Worm (Caenorhabditis elegans): ENCODE results near the gene gpd-3.
A peak's percentile ranks its signal among the peaks of the same experiment; 100 is the strongest.

gpd-3 gene

DNA sequence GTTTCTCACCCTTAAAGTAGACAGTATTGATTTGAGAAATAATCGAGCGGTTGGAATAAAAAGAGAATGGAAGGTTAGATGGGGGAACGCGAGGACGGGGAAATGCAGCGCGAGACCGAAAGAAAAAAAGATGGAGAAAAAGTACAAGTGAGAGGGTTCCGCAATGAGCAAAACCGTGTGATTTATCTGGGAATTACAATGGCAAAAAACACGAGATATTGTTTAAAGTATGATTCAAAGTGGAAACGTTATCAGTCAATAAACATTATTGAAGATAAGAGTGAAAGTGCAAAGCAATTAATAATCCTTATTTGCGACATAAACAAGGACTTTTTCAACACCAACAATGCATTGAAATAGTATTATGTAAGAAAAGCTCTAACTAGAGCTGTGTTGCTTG, 11.0 kb downstream of the gpd-3 start, which contains the start of gene ztf-13 (continued):
- no peak for TF ChIP-seq peb-1 (tag; optimal IDR thresholded peaks at IDR 0.05)
- no peak for TF ChIP-seq skn-1 (tag; optimal IDR thresholded peaks at IDR 0.05)
- no peak for TF ChIP-seq R02D3.7 (tag; optimal IDR thresholded peaks at IDR 0.05)
- no peak for TF ChIP-seq unc-55 (GFP tag; optimal IDR thresholded peaks at IDR 0.05)
- no peak for TF ChIP-seq mab-5 (tag; optimal IDR thresholded peaks at IDR 0.05)
- no peak for TF ChIP-seq mdl-1 (tag; optimal IDR thresholded peaks at IDR 0.05)
- TF ChIP-seq elt-1 (tag; optimal IDR thresholded peaks at IDR 0.05) = no peak
- TF ChIP-seq nhr-6 (tag; optimal IDR thresholded peaks at IDR 0.05) = no peak
- no peak for TF ChIP-seq ZK546.5 (tag; optimal IDR thresholded peaks at IDR 0.05)
- peak; percentile 40 for TF ChIP-seq crh-2 (tag; optimal IDR thresholded peaks at IDR 0.05)
- no peak for TF ChIP-seq ceh-16 (tag; optimal IDR thresholded peaks at IDR 0.05)
- peak; percentile 52 for TF ChIP-seq egl-27 (tag; optimal IDR thresholded peaks at IDR 0.05)
- TF ChIP-seq alr-1 (tag; optimal IDR thresholded peaks at IDR 0.05) = no peak
- no peak for TF ChIP-seq snpc-4 (tag; optimal IDR thresholded peaks at IDR 0.05)
- no peak for TF ChIP-seq nhr-77 (tag; optimal IDR thresholded peaks at IDR 0.05)

DNA sequence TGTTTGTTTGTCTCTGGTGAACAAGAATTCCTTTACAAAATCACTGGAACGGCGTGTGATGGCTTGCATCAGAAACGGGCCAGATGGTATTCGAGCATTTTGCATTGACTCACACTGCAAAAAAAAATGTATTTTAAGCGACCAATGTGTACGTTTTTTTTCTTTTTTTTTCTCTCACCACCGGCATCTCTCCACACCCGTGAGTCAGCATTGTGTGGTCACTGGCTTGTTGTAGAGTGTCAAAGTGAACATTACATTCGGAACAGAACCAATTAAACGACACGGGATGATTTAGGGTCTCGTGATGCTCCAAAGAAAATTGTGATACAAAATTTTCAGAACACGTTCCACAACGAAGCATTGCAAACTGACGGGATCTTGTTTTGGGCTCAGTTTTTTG, 11.6 kb downstream of the gpd-3 start:
- TF ChIP-seq lsy-2 (tag; optimal IDR thresholded peaks at IDR 0.05) = no peak
- peak; percentile 48 for TF ChIP-seq fos-1 (tag; optimal IDR thresholded peaks at IDR 0.05)
- TF ChIP-seq mbf-1 (tag; optimal IDR thresholded peaks at IDR 0.05) = no peak
- no peak for TF ChIP-seq mdl-1 (tag; optimal IDR thresholded peaks at IDR 0.05)
- TF ChIP-seq ama-1 (optimal IDR thresholded peaks at IDR 0.05) = no peak
- TF ChIP-seq peb-1 (tag; optimal IDR thresholded peaks at IDR 0.05) = no peak
- no peak for TF ChIP-seq nhr-21 (tag; optimal IDR thresholded peaks at IDR 0.05)
- peak; percentile 16 for TF ChIP-seq nhr-129 (tag; optimal IDR thresholded peaks at IDR 0.05)
- TF ChIP-seq blmp-1 (tag; optimal IDR thresholded peaks at IDR 0.05; ENCODE audit: insufficient read depth) = no peak
- TF ChIP-seq crh-2 (tag; optimal IDR thresholded peaks at IDR 0.05) = no peak
- peak; percentile 22 for TF ChIP-seq C34F6.9 (tag; optimal IDR thresholded peaks at IDR 0.05)
- no peak for TF ChIP-seq mab-5 (tag; optimal IDR thresholded peaks at IDR 0.05)
- no peak for TF ChIP-seq nhr-10 (tag; optimal IDR thresholded peaks at IDR 0.05)

DNA sequence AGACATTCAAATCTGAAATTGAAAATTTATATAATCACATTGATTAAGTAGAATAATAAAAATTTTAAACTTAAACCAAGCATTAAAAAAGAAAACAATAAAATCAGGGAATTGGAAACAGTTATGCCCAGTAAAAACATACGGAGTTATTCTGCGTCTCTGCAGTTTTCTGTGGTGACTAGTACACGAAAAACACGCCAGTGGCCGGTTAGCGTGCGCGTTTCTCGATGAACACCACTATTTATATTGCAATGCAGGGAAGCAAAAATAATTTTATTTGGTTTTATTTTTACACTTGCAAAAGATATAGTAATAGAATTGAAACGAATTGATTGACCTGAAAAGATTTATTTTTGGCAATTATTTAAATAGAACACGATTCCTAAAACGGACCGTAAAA, 13.3 kb downstream of the gpd-3 start, which contains the start of gene sec-3:
TSS of gene sec-3 (minus strand) at position 21 of the 400 bp plus-strand sequence.
- TF ChIP-seq gmeb-1 (tag; optimal IDR thresholded peaks at IDR 0.05) (peak; percentile 84), nhr-6 (tag; optimal IDR thresholded peaks at IDR 0.05) (peak; percentile 83), sma-3 (GFP tag; optimal IDR thresholded peaks at IDR 0.05) (peak; percentile 85), unc-39 (tag; optimal IDR thresholded peaks at IDR 0.05) (no peak), nhr-25 (tag; optimal IDR thresholded peaks at IDR 0.05) (peak; percentile 88), nhr-21 (tag; optimal IDR thresholded peaks at IDR 0.05) (peak; percentile 79), mbf-1 (tag; optimal IDR thresholded peaks at IDR 0.05) (no peak), alr-1 (tag; optimal IDR thresholded peaks at IDR 0.05) (no peak), elt-1 (tag; optimal IDR thresholded peaks at IDR 0.05) (no peak), snpc-4 (tag; optimal IDR thresholded peaks at IDR 0.05) (peak; percentile 59), mab-5 (tag; optimal IDR thresholded peaks at IDR 0.05) (peak; percentile 83), ztf-1 (GFP tag; conservative IDR thresholded peaks at IDR 0.05) (no peak), ama-1 (optimal IDR thresholded peaks at IDR 0.05) (peak; percentile 43), C34F6.9 (tag; optimal IDR thresholded peaks at IDR 0.05) (peak; percentile 97), lin-11 (tag; optimal IDR thresholded peaks at IDR 0.05) (peak; percentile 57), nhr-129 (tag; optimal IDR thresholded peaks at IDR 0.05) (peak; percentile 85), elt-3 (tag; optimal IDR thresholded peaks at IDR 0.05) (no peak), sem-4 (tag; optimal IDR thresholded peaks at IDR 0.05) (peak; percentile 81), unc-62 (GFP tag; optimal IDR thresholded peaks at IDR 0.05) (no peak), zag-1 (tag; optimal IDR thresholded peaks at IDR 0.05) (peak; percentile 23), nhr-10 (tag; optimal IDR thresholded peaks at IDR 0.05) (peak; percentile 22), lsy-2 (tag; optimal IDR thresholded peaks at IDR 0.05) (peak; percentile 80 to 92), F13H6.1 (tag; optimal IDR thresholded peaks at IDR 0.05) (peak; percentile 90), skn-1 (tag; optimal IDR thresholded peaks at IDR 0.05) (peak; percentile 50), nhr-237 (tag; optimal IDR thresholded peaks at IDR 0.05) (peak; percentile 13), ztf-4 (tag; optimal IDR thresholded peaks at IDR 0.05) (peak; percentile 77), lin-13 (GFP tag; optimal IDR thresholded peaks at IDR 0.05) (peak; percentile 87), egl-27 (tag; optimal IDR thresholded peaks at IDR 0.05) (peak; percentile 82), fos-1 (tag; optimal IDR thresholded peaks at IDR 0.05) (peak; percentile 88), ceh-82 (tag; optimal IDR thresholded peaks at IDR 0.05) (no peak), crh-2 (tag; optimal IDR thresholded peaks at IDR 0.05) (peak; percentile 90), sma-9 (GFP tag; optimal IDR thresholded peaks at IDR 0.05) (peak; percentile 91), sma-9 (tag; optimal IDR thresholded peaks at IDR 0.05) (no peak), nhr-23 (tag; optimal IDR thresholded peaks at IDR 0.05) (no peak), mdl-1 (tag; optimal IDR thresholded peaks at IDR 0.05) (peak in 1 of 2 experiments; percentile 38), dmd-4 (tag; optimal IDR thresholded peaks at IDR 0.05) (no peak), unc-55 (GFP tag; optimal IDR thresholded peaks at IDR 0.05) (peak; percentile 94), peb-1 (tag; optimal IDR thresholded peaks at IDR 0.05) (no peak), ceh-16 (tag; optimal IDR thresholded peaks at IDR 0.05) (peak; percentile 79), ZK546.5 (tag; optimal IDR thresholded peaks at IDR 0.05) (no peak), lin-39 (tag; optimal IDR thresholded peaks at IDR 0.05) (no peak), blmp-1 (tag; optimal IDR thresholded peaks at IDR 0.05; ENCODE audit: insufficient read depth) (peak; percentile 37), nhr-77 (tag; optimal IDR thresholded peaks at IDR 0.05) (peak; percentile 22), ztf-11 (tag; optimal IDR thresholded peaks at IDR 0.05) (no peak), R02D3.7 (tag; optimal IDR thresholded peaks at IDR 0.05) (peak; percentile 39), nhr-12 (tag; optimal IDR thresholded peaks at IDR 0.05) (peak; percentile 56)

All from whole organism, L2 larva.